Fruit fly (Drosophila melanogaster): ENCODE data around the gene CG32298.

The CG32298 gene

dm6 chr3L:2390889-2391288, at the start of gene CG32298, which contains the start of gene CG32299:
CG32298 (minus strand) TSS chr3L:2390989.
CG32299 (minus strand) TSS chr3L:2390989.
- TF ChIP-seq Dll (optimal IDR thresholded peaks at IDR 0.05) (no peak), CG8478 (optimal IDR thresholded peaks at IDR 0.05) (no peak)

- TF ChIP-seq pan (optimal IDR thresholded peaks at IDR 0.05) (no peak), CG8478 (optimal IDR thresholded peaks at IDR 0.05) (no peak), psq (optimal IDR thresholded peaks at IDR 0.05) (no peak), EcR (GFP tag; optimal IDR thresholded peaks at IDR 0.05) (no peak), Dll (optimal IDR thresholded peaks at IDR 0.05) (no peak), usp (GFP tag; optimal IDR thresholded peaks at IDR 0.05) (no peak)
These were observed 48.0 kb upstream of the CG32298 start for dm6 chr3L:2438609-2439422.

dm6 chr3L:2437571-2437970, 46.8 kb upstream of the CG32298 start:
- TF ChIP-seq Dll (optimal IDR thresholded peaks at IDR 0.05), result no peak
- TF ChIP-seq usp (GFP tag; optimal IDR thresholded peaks at IDR 0.05), result no peak
- TF ChIP-seq CG8478 (optimal IDR thresholded peaks at IDR 0.05), result no peak
- TF ChIP-seq pan (optimal IDR thresholded peaks at IDR 0.05), result no peak
- TF ChIP-seq psq (optimal IDR thresholded peaks at IDR 0.05), result no peak
- TF ChIP-seq EcR (GFP tag; optimal IDR thresholded peaks at IDR 0.05), result no peak

- TF ChIP-seq Dll (optimal IDR thresholded peaks at IDR 0.05), result no peak
- no peak for TF ChIP-seq psq (optimal IDR thresholded peaks at IDR 0.05)
- no peak for TF ChIP-seq pan (optimal IDR thresholded peaks at IDR 0.05)
- no peak for TF ChIP-seq CG8478 (optimal IDR thresholded peaks at IDR 0.05)
- no peak for TF ChIP-seq EcR (GFP tag; optimal IDR thresholded peaks at IDR 0.05)
These were observed 46.1 kb upstream of the CG32298 start for dm6 chr3L:2436754-2437335.

- TF ChIP-seq usp (GFP tag; optimal IDR thresholded peaks at IDR 0.05), result no peak
- no peak for TF ChIP-seq Dll (optimal IDR thresholded peaks at IDR 0.05)
- no peak for TF ChIP-seq psq (optimal IDR thresholded peaks at IDR 0.05)
- TF ChIP-seq CG8478 (optimal IDR thresholded peaks at IDR 0.05), result no peak
- no peak for TF ChIP-seq EcR (GFP tag; optimal IDR thresholded peaks at IDR 0.05)
- no peak for TF ChIP-seq pan (optimal IDR thresholded peaks at IDR 0.05)
These were observed 43.4 kb upstream of the CG32298 start for dm6 chr3L:2434179-2434578.

- TF ChIP-seq usp (GFP tag; optimal IDR thresholded peaks at IDR 0.05), result no peak
- no peak for TF ChIP-seq pan (optimal IDR thresholded peaks at IDR 0.05)
- no peak for TF ChIP-seq EcR (GFP tag; optimal IDR thresholded peaks at IDR 0.05)
- no peak for TF ChIP-seq psq (optimal IDR thresholded peaks at IDR 0.05)
- TF ChIP-seq Dll (optimal IDR thresholded peaks at IDR 0.05), result no peak
- no peak for TF ChIP-seq CG8478 (optimal IDR thresholded peaks at IDR 0.05)
These were observed 42.6 kb upstream of the CG32298 start for dm6 chr3L:2433358-2433757.

- TF ChIP-seq Dll (optimal IDR thresholded peaks at IDR 0.05), result no peak
- no peak for TF ChIP-seq psq (optimal IDR thresholded peaks at IDR 0.05)
- no peak for TF ChIP-seq usp (GFP tag; optimal IDR thresholded peaks at IDR 0.05)
- no peak for TF ChIP-seq pan (optimal IDR thresholded peaks at IDR 0.05)
- TF ChIP-seq EcR (GFP tag; optimal IDR thresholded peaks at IDR 0.05), result no peak
These were observed 40.6 kb upstream of the CG32298 start for dm6 chr3L:2431340-2431739.

dm6 chr3L:2428488-2429302, 37.9 kb upstream of the CG32298 start:
- TF ChIP-seq CG8478 (optimal IDR thresholded peaks at IDR 0.05), result no peak
- TF ChIP-seq usp (GFP tag; optimal IDR thresholded peaks at IDR 0.05), result no peak
- TF ChIP-seq pan (optimal IDR thresholded peaks at IDR 0.05), result no peak
- no peak for TF ChIP-seq Dll (optimal IDR thresholded peaks at IDR 0.05)
- TF ChIP-seq EcR (GFP tag; optimal IDR thresholded peaks at IDR 0.05), result no peak
- TF ChIP-seq psq (optimal IDR thresholded peaks at IDR 0.05), result no peak

dm6 chr3L:2427151-2427550, 36.4 kb upstream of the CG32298 start:
- TF ChIP-seq pan (optimal IDR thresholded peaks at IDR 0.05), result no peak
- no peak for TF ChIP-seq EcR (GFP tag; optimal IDR thresholded peaks at IDR 0.05)
- TF ChIP-seq usp (GFP tag; optimal IDR thresholded peaks at IDR 0.05), result no peak
- no peak for TF ChIP-seq Dll (optimal IDR thresholded peaks at IDR 0.05)
- TF ChIP-seq CG8478 (optimal IDR thresholded peaks at IDR 0.05), result no peak
- TF ChIP-seq psq (optimal IDR thresholded peaks at IDR 0.05), result no peak

dm6 chr3L:2426407-2426951, 35.7 kb upstream of the CG32298 start:
- TF ChIP-seq psq (optimal IDR thresholded peaks at IDR 0.05), result no peak
- TF ChIP-seq usp (GFP tag; optimal IDR thresholded peaks at IDR 0.05), result no peak

dm6 chr3L:2425687-2426086, 34.9 kb upstream of the CG32298 start:
- TF ChIP-seq psq (optimal IDR thresholded peaks at IDR 0.05) (no peak), usp (GFP tag; optimal IDR thresholded peaks at IDR 0.05) (no peak), CG8478 (optimal IDR thresholded peaks at IDR 0.05) (no peak), pan (optimal IDR thresholded peaks at IDR 0.05) (no peak), Dll (optimal IDR thresholded peaks at IDR 0.05) (no peak), EcR (GFP tag; optimal IDR thresholded peaks at IDR 0.05) (no peak)

- TF ChIP-seq psq (optimal IDR thresholded peaks at IDR 0.05) (no peak), usp (GFP tag; optimal IDR thresholded peaks at IDR 0.05) (no peak)
These were observed 33.3 kb upstream of the CG32298 start for dm6 chr3L:2424094-2424493.
